Worm (Caenorhabditis elegans): ENCODE measurements around the gene Y48A6C.4.

DNA sequence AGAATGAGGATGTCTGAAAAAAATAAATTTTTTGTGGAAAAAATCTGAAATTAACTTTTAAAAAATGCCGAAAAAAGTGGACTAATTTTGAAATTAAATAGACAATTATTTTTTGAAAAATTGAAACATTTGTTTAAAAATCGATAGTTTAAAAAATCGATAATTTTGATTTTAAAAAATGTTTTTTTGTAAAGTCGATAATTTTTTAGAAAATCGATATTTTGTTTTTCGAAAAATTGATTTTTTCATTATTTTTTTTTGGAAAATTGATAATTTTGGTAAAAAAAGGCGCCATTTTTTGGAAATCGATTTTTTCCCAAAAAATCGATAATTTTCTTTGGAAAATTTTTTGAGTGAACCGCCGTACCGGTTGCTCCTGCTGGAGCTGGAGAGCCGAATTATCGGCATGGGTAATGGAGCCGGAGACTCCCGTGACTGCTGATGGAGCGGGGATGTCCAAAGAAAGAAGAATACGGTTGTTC, 52.7 kb downstream of the Y48A6C.4 start:
- TF ChIP-seq fkh-3 (tag; optimal IDR thresholded peaks at IDR 0.05): no peak
- TF ChIP-seq him-1 (tag; optimal IDR thresholded peaks at IDR 0.05): no peak
- TF ChIP-seq chd-7 (tag; optimal IDR thresholded peaks at IDR 0.05): no peak
- TF ChIP-seq Y79H2A.3 (GFP tag; conservative IDR thresholded peaks at IDR 0.05): no peak
- TF ChIP-seq ccch-3 (GFP tag; optimal IDR thresholded peaks at IDR 0.05): no peak
- no peak for TF ChIP-seq tbx-9 (tag; optimal IDR thresholded peaks at IDR 0.05; ENCODE audit: borderline replicate concordance)
- TF ChIP-seq hsf-1 (GFP tag; IDR thresholded peaks at IDR 0.05): no peak
- TF ChIP-seq madf-3 (GFP tag; IDR thresholded peaks at IDR 0.05): no peak
- TF ChIP-seq ceh-100 (GFP tag; IDR thresholded peaks at IDR 0.05): no peak
- no peak for TF ChIP-seq unc-62 (GFP tag; optimal IDR thresholded peaks at IDR 0.05)
